Worm (Caenorhabditis elegans): ENCODE data around the gene arrd-6.

DNA sequence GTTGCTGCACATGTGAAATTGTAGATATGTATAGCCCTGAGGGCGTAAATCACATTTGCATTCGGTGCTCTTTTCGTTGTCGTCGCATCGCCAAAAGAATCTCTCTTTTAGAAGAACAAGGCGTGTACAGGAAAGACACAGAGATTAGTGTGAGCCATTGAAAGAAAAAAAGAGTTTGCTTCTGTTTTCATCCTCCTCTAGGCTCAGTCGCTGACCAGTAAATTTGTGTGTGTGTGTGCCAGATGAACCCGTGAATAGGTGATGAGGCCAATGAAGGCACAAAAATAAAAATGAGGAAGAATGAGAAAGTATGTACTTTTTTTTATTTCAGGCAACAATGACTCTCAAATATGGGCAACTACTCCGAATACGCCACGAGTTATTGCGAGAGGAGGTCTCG, 30.1 kb upstream of the arrd-6 start, which contains the start of gene mat-2:
- TF ChIP-seq lin-39 (tag; optimal IDR thresholded peaks at IDR 0.05) (no peak), ceh-82 (tag; optimal IDR thresholded peaks at IDR 0.05) (no peak), nhr-76 (tag; optimal IDR thresholded peaks at IDR 0.05) (no peak), elt-3 (tag; optimal IDR thresholded peaks at IDR 0.05) (no peak), skn-1 (tag; optimal IDR thresholded peaks at IDR 0.05) (no peak), zag-1 (tag; optimal IDR thresholded peaks at IDR 0.05) (no peak), nhr-11 (tag; optimal IDR thresholded peaks at IDR 0.05) (no peak), pha-4 (tag; optimal IDR thresholded peaks at IDR 0.05) (no peak), unc-39 (tag; optimal IDR thresholded peaks at IDR 0.05) (no peak), hmg-11 (tag; optimal IDR thresholded peaks at IDR 0.05) (no peak), nhr-237 (tag; optimal IDR thresholded peaks at IDR 0.05) (no peak), aly-2 (tag; optimal IDR thresholded peaks at IDR 0.05) (no peak), ceh-28 (tag; optimal IDR thresholded peaks at IDR 0.05) (no peak)

All from whole organism, L3 larva.